Fruit fly (Drosophila melanogaster) whole organism, embryonic: ENCODE measurements around the gene fz.

Source experiments
- Bdp1 ChIP-seq: fragments of 200-800 bp; sonication (Bioruptor generic); optimal IDR thresholded peaks from 3 replicates; lab custom pipeline; 2016; ENCODE audit warnings: missing biosample characterization, missing genetic modification characterization
- CG18262 ChIP-seq: fragments of 200-800 bp; optimal IDR thresholded peaks from 3 replicates; lab custom pipeline; 2019; ENCODE audit warnings: missing biosample characterization, mild to moderate bottlenecking, missing genetic modification characterization, moderate library complexity
- CG18599 ChIP-seq: fragments of 200-800 bp; sonication (Bioruptor generic); optimal IDR thresholded peaks from 3 replicates; lab custom pipeline; 2017; ENCODE audit warnings: missing biosample characterization, missing genetic modification characterization, mild to moderate bottlenecking, moderate library complexity, missing genetic modification reagents
- CG5180 ChIP-seq: fragments of 200-800 bp; sonication (Bioruptor generic); optimal IDR thresholded peaks from 3 replicates; lab custom pipeline; 2017; ENCODE audit warnings: missing biosample characterization, missing genetic modification characterization, mild to moderate bottlenecking, moderate library complexity, missing genetic modification reagents
- CG6683 ChIP-seq: fragments of 200-800 bp; sonication (Bioruptor generic); optimal IDR thresholded peaks from 2 replicates; lab custom pipeline; 2017; ENCODE audit warnings: missing biosample characterization, mild to moderate bottlenecking, missing genetic modification characterization, missing genetic modification reagents
- CG7786 ChIP-seq: fragments of 200-800 bp; sonication (Bioruptor generic); optimal IDR thresholded peaks from 2 replicates; lab custom pipeline; 2016; ENCODE audit warnings: missing biosample characterization, missing genetic modification characterization
- CrebB ChIP-seq: fragments of 200-800 bp; sonication (Bioruptor generic); optimal IDR thresholded peaks from 3 replicates; lab custom pipeline; 2018; ENCODE audit warnings: missing biosample characterization, mild to moderate bottlenecking, missing genetic modification characterization
- ara ChIP-seq: fragments of 200-800 bp; sonication (Bioruptor generic); IDR thresholded peaks from 2 replicates; pipeline ENCODE4 v1.3.6; 2022; ENCODE audit warnings: missing biosample characterization, missing genetic modification characterization
- caup ChIP-seq: fragments of 200-800 bp; sonication (Bioruptor generic); optimal IDR thresholded peaks from 3 replicates; lab custom pipeline; 2017; ENCODE audit warnings: missing biosample characterization, mild to moderate bottlenecking, missing genetic modification characterization, moderate library complexity; ENCODE audit not compliant: severe bottlenecking
- ems ChIP-seq: fragments of 200-800 bp; sonication (Bioruptor generic); optimal IDR thresholded peaks from 3 replicates; lab custom pipeline; 2016; ENCODE audit warnings: missing biosample characterization, missing genetic modification characterization
- peb ChIP-seq: fragments of 200-800 bp; sonication (Bioruptor generic); IDR thresholded peaks from 2 replicates; pipeline ENCODE4 v1.3.6; 2022; ENCODE audit warnings: missing biosample characterization, missing genetic modification characterization
- prd ChIP-seq, 3 experiments: fragments of >200 bp in 2 of 3; fragments of 200-800 bp in 1 of 3; sonication (Bioruptor generic) in 1 of 3; optimal IDR thresholded peaks in 2 of 3; IDR thresholded peaks in 1 of 3; 2 replicates in 2 of 3; 3 replicates in 1 of 3; pipeline versions ENCODE4 v1.3.6 to Lab custom; 2017 to 2022; ENCODE audit warnings: missing biosample characterization in 1 of 3, missing genetic modification characterization in 1 of 3
- wdn ChIP-seq: fragments of 200-800 bp; sonication (Bioruptor generic); IDR thresholded peaks from 2 replicates; pipeline ENCODE4 v1.3.6; 2022; ENCODE audit warnings: missing biosample characterization, missing genetic modification characterization
- wek ChIP-seq: fragments of 200-800 bp; sonication (Bioruptor generic); optimal IDR thresholded peaks from 3 replicates; lab custom pipeline; 2018; ENCODE audit warnings: missing biosample characterization, mild to moderate bottlenecking, missing genetic modification characterization, moderate library complexity

dm6 chr3L:14241065-14241464, 33.1 kb upstream of the fz start:
- TF ChIP-seq CG6683 (GFP tag; lab: Kevin White, UChicago) (no peak), wdn (no peak), caup (GFP tag; lab: Kevin White, UChicago) (no peak), ara (no peak), prd (optimal IDR thresholded peaks at IDR 0.05; lab: Kevin White, UChicago) (no peak), prd (GFP tag; IDR thresholded peaks at IDR 0.05; lab: Robert Waterston, UW) (no peak), Bdp1 (no peak), wek (no peak), CG18262 (no peak), ems (GFP tag; lab: Kevin White, UChicago) (no peak), CG7786 (GFP tag; lab: Kevin White, UChicago) (no peak), CG5180 (no peak), CG18599 (GFP tag; lab: Kevin White, UChicago) (no peak), peb (GFP tag; lab: Robert Waterston, UW) (no peak), CrebB (no peak)
